Worm (Caenorhabditis elegans) whole organism, L4 larva: ENCODE results near the gene ect-2.

Experiments used
- R02D3.7 ChIP-seq: fragments of 150-350 bp; sonication (generic microtip); optimal IDR thresholded peaks from 3 replicates; lab custom pipeline; 2014; ENCODE audit warnings: missing biosample characterization, missing genetic modification characterization
- ZK546.5 ChIP-seq, 2 experiments: sonication (generic microtip); optimal IDR thresholded peaks; 2 replicates each; lab custom pipeline; 2017; ENCODE audit warnings: missing biosample characterization in 2 of 2, missing genetic modification characterization in 2 of 2
- fkh-10 ChIP-seq: fragments of 150-350 bp; optimal IDR thresholded peaks from 2 replicates; lab custom pipeline; 2014; ENCODE audit warnings: missing biosample characterization, missing genetic modification reagents, missing genetic modification characterization
- pha-4 ChIP-seq, 2 experiments: fragments of 150-350 bp in 1 of 2; fragments of 200-800 bp in 1 of 2; sonication (Bioruptor generic) in 1 of 2; IDR thresholded peaks in 1 of 2; optimal IDR thresholded peaks in 1 of 2; 2 replicates each; pipeline versions ENCODE4 v1.3.6 to Lab custom; 2014 to 2022; ENCODE audit warnings: missing genetic modification characterization in 2 of 2, missing genetic modification reagents in 2 of 2, missing biosample characterization in 1 of 2, missing compliant biosample characterization in 1 of 2

DNA sequence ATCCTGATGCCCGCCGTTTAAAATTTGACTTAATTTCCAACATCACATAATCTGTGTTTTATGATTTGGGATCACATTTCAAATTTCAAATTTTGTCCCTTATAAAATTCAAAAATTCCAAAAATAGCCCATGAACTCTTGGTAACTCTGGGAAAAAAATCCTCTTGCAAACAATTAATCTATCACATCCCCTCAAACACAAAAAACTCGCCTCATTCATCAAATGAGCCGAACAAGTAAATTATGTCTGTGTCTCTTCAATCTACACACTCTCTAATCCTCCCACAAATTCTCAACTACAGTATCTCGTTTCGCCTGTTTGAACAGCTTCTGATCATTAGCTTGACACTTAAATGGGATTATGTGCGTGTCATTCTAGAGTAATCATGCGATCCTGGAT is 26.9 kb upstream of the ect-2 start, which contains the start of gene msrp-7:
- TF ChIP-seq ZK546.5 (tag; optimal IDR thresholded peaks at IDR 0.05; lab: Kevin White, UChicago), result no peak
- TF ChIP-seq pha-4 (GFP tag; IDR thresholded peaks at IDR 0.05; lab: Robert Waterston, UW), result no peak
- no peak for TF ChIP-seq pha-4 (tag; optimal IDR thresholded peaks at IDR 0.05; lab: Kevin White, UChicago)
- TF ChIP-seq fkh-10 (GFP tag; lab: Kevin White, UChicago), result no peak
- no peak for TF ChIP-seq R02D3.7 (tag; lab: Kevin White, UChicago)
